Worm (Caenorhabditis elegans): ENCODE measurements around the gene ZK563.7.

DNA sequence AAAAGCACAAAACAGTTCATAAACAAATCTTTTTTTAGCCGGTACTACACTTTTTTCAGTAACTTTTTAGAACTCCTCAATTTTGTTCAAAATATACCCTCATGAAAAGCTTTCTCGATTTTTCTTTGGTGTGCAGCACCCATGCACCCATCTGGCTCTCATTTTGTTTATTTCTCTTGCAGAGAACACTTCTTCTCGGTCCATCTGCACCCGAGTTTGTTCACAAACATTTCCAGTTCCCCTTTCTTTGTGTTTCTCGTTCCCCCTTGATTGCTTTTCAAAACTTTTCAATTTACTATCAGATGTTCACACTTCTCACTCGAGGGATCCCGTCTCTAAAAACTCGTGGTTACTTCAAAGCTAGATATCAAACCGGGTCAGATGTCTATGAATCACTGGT is 13.3 kb downstream of the ZK563.7 start, which contains the start of gene slcf-2:
- TF ChIP-seq nhr-77 (tag; optimal IDR thresholded peaks at IDR 0.05) (no peak), ztf-1 (GFP tag; conservative IDR thresholded peaks at IDR 0.05) (no peak), F13H6.1 (tag; optimal IDR thresholded peaks at IDR 0.05) (no peak), ztf-11 (tag; optimal IDR thresholded peaks at IDR 0.05) (no peak), C34F6.9 (tag; optimal IDR thresholded peaks at IDR 0.05) (no peak), nhr-11 (tag; optimal IDR thresholded peaks at IDR 0.05) (no peak), sem-4 (tag; optimal IDR thresholded peaks at IDR 0.05) (no peak), Y55F3AM.14 (GFP tag; optimal IDR thresholded peaks at IDR 0.05) (no peak), zag-1 (tag; optimal IDR thresholded peaks at IDR 0.05) (no peak), elt-1 (tag; optimal IDR thresholded peaks at IDR 0.05) (no peak), nhr-237 (tag; optimal IDR thresholded peaks at IDR 0.05) (no peak), mdl-1 (tag; optimal IDR thresholded peaks at IDR 0.05) (no peak)
